Fruit fly (Drosophila melanogaster) whole organism, adult: Measurements from ENCODE around the gene CG3198.
A peak's percentile ranks its signal among the peaks of the same experiment; 100 is the strongest.

ENCODE experiments used
- CG11617 ChIP-seq: fragments of 200-800 bp; sonication (Bioruptor generic); optimal IDR thresholded peaks from 2 replicates; lab custom pipeline; 2017; ENCODE audit warnings: mild to moderate bottlenecking, missing biosample characterization, missing genetic modification reagents, missing genetic modification characterization
- CG12768 ChIP-seq: fragments of 200-800 bp; sonication (Bioruptor generic); optimal IDR thresholded peaks from 2 replicates; lab custom pipeline; 2017; ENCODE audit warnings: missing biosample characterization, missing genetic modification characterization, mild to moderate bottlenecking, moderate library complexity, missing genetic modification reagents
- CG1620 ChIP-seq: fragments of 200-800 bp; sonication (Bioruptor generic); optimal IDR thresholded peaks from 2 replicates; lab custom pipeline; 2016; ENCODE audit warnings: missing biosample characterization, missing genetic modification characterization
- CG33017 ChIP-seq: fragments of 200-800 bp; sonication (Bioruptor generic); optimal IDR thresholded peaks from 2 replicates; lab custom pipeline; 2018; ENCODE audit warnings: missing biosample characterization, mild to moderate bottlenecking, missing genetic modification characterization, moderate library complexity
- CG7045 ChIP-seq: fragments of 200-800 bp; sonication (Bioruptor generic); optimal IDR thresholded peaks from 2 replicates; lab custom pipeline; 2017; ENCODE audit warnings: missing biosample characterization, mild to moderate bottlenecking, missing genetic modification characterization
- Crg-1 ChIP-seq: fragments of 200-800 bp; sonication (Bioruptor generic); optimal IDR thresholded peaks from 2 replicates; lab custom pipeline; 2016; ENCODE audit warnings: missing biosample characterization, missing genetic modification characterization
- bab1 ChIP-seq: fragments of 200-800 bp; sonication (Bioruptor generic); optimal IDR thresholded peaks from 3 replicates; lab custom pipeline; 2019; ENCODE audit warnings: missing biosample characterization, mild to moderate bottlenecking, missing genetic modification characterization, moderate library complexity
- cic ChIP-seq: fragments of 200-800 bp; sonication (Bioruptor generic); optimal IDR thresholded peaks from 2 replicates; lab custom pipeline; 2017; ENCODE audit warnings: missing biosample characterization, mild to moderate bottlenecking, missing genetic modification characterization, moderate library complexity
- cnc ChIP-seq, 2 experiments: fragments of >200 bp; optimal IDR thresholded peaks; 2 replicates each; lab custom pipeline; 2017
- kay ChIP-seq: fragments of 200-800 bp; sonication (Bioruptor generic); peaks from one replicate; lab custom pipeline; 2016; ENCODE audit warnings: missing biosample characterization, missing genetic modification characterization, borderline replicate concordance
- pad ChIP-seq: fragments of 200-800 bp; sonication (Bioruptor generic); optimal IDR thresholded peaks from 3 replicates; lab custom pipeline; 2017; ENCODE audit warnings: missing biosample characterization, missing genetic modification characterization, mild to moderate bottlenecking, moderate library complexity, missing genetic modification reagents
- tj ChIP-seq: fragments of 200-800 bp; sonication (Bioruptor generic); optimal IDR thresholded peaks from 3 replicates; lab custom pipeline; 2017; ENCODE audit warnings: missing biosample characterization, mild to moderate bottlenecking, missing genetic modification characterization, moderate library complexity

DNA sequence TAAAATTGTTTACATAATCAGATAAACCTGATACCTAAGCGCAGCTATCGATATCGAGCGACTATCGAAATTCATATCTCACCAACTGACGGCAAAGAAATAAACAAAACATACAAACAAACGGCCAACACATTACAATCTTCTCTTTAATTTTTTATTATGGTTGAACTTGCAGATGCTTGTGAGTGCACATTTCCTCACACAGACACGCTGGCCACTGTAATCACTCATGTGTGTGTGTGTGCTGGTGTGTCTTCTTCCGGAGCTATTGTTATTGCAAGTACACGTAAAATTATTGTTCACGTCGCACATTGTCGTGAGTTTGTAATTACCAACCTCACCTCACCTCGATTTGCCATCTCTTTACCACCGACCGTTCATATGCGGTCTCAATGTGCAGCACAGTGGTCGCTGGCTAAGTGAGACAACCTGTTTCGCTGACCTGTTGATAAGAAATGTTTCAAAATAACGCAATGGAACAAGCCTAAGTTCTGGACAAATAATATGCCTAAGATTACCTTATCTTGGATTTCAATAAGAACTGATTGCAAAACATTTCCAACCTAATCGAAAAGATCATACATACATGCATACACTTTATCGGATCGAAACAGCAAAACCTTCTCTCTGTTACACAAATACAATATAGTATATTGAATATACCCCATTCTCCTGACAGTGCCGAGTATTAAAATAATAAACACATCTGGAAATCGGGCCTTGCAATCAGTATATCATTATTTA, 31.5 kb upstream of the CG3198 start:
- TF ChIP-seq CG1620 (GFP tag; lab: Kevin White, UChicago) (no peak), cnc (optimal IDR thresholded peaks at IDR 0.05; lab: Kevin White, UChicago) (no peak), bab1 (GFP tag; lab: Kevin White, UChicago) (no peak), kay (GFP tag; lab: Kevin White, UChicago) (no peak), cic (GFP tag; lab: Kevin White, UChicago) (peak; percentile 66), CG33017 (no peak), tj (GFP tag; lab: Kevin White, UChicago) (peak; percentile 87), pad (no peak), Crg-1 (no peak), CG7045 (peak; percentile 2), CG12768 (peak; percentile 13), CG11617 (GFP tag; lab: Kevin White, UChicago) (peak; percentile 24)
